Fruit fly (Drosophila melanogaster) whole organism, embryonic: ENCODE data around the gene ea.

Experiments
- Atf-2 ChIP-seq: fragments of 200-800 bp; sonication (Bioruptor generic); optimal IDR thresholded peaks from 2 replicates; lab custom pipeline; 2016; ENCODE audit warnings: missing biosample characterization, missing genetic modification characterization
- B-H1 ChIP-seq: fragments of 200-800 bp; sonication (Bioruptor generic); IDR thresholded peaks from 3 replicates; pipeline ENCODE4 v1.3.6; 2022; ENCODE audit warnings: missing biosample characterization, missing genetic modification characterization
- Bdp1 ChIP-seq: fragments of 200-800 bp; sonication (Bioruptor generic); optimal IDR thresholded peaks from 3 replicates; lab custom pipeline; 2016; ENCODE audit warnings: missing biosample characterization, missing genetic modification characterization
- Blimp-1 ChIP-seq: fragments of 200-800 bp; sonication (Bioruptor generic); optimal IDR thresholded peaks from 3 replicates; lab custom pipeline; 2018; ENCODE audit warnings: missing biosample characterization, missing genetic modification characterization, mild to moderate bottlenecking, moderate library complexity, missing genetic modification reagents
- CG10565 ChIP-seq: fragments of 200-800 bp; sonication (Bioruptor generic); optimal IDR thresholded peaks from 3 replicates; lab custom pipeline; 2016; ENCODE audit warnings: missing biosample characterization, mild to moderate bottlenecking, missing genetic modification characterization
- CG11456 ChIP-seq: fragments of 200-800 bp; sonication (Bioruptor generic); IDR thresholded peaks from 3 replicates; pipeline ENCODE4 v1.3.6; 2022; ENCODE audit warnings: missing biosample characterization, missing genetic modification characterization
- CG14965 ChIP-seq: fragments of 200-800 bp; sonication (Bioruptor generic); optimal IDR thresholded peaks from 2 replicates; lab custom pipeline; 2016; ENCODE audit warnings: missing biosample characterization, missing genetic modification characterization, borderline replicate concordance
- CG15073 ChIP-seq: fragments of 200-800 bp; sonication (Bioruptor generic); optimal IDR thresholded peaks from 2 replicates; lab custom pipeline; 2016; ENCODE audit warnings: missing biosample characterization, missing genetic modification characterization
- CG1529 ChIP-seq: fragments of 200-800 bp; sonication (Bioruptor generic); optimal IDR thresholded peaks from 3 replicates; lab custom pipeline; 2018; ENCODE audit warnings: missing biosample characterization, missing genetic modification characterization
- CG17359 ChIP-seq: fragments of 200-800 bp; sonication (Bioruptor generic); optimal IDR thresholded peaks from 3 replicates; lab custom pipeline; 2018; ENCODE audit warnings: missing biosample characterization, mild to moderate bottlenecking, missing genetic modification characterization, moderate library complexity
- CG18619 ChIP-seq: fragments of 200-800 bp; sonication (Bioruptor generic); optimal IDR thresholded peaks from 3 replicates; lab custom pipeline; 2017; ENCODE audit warnings: missing biosample characterization, mild to moderate bottlenecking, missing genetic modification characterization
- CG2678 ChIP-seq: fragments of 200-800 bp; sonication (Bioruptor generic); optimal IDR thresholded peaks from 3 replicates; lab custom pipeline; 2019; ENCODE audit warnings: missing biosample characterization, mild to moderate bottlenecking, missing genetic modification characterization, moderate library complexity
- CG30403 ChIP-seq: fragments of 200-800 bp; sonication (Bioruptor generic); optimal IDR thresholded peaks from 3 replicates; lab custom pipeline; 2016; ENCODE audit warnings: missing biosample characterization, missing genetic modification characterization
- CG3995 ChIP-seq: fragments of 200-800 bp; sonication (Bioruptor generic); optimal IDR thresholded peaks from 3 replicates; lab custom pipeline; 2016; ENCODE audit warnings: missing biosample characterization, missing genetic modification characterization
- CG4820 ChIP-seq: fragments of 200-800 bp; sonication (Bioruptor generic); optimal IDR thresholded peaks from 3 replicates; lab custom pipeline; 2016; ENCODE audit warnings: missing biosample characterization, missing genetic modification characterization
- CG7839 ChIP-seq: fragments of 200-800 bp; sonication (Bioruptor generic); optimal IDR thresholded peaks from 3 replicates; lab custom pipeline; 2018; ENCODE audit warnings: missing biosample characterization, mild to moderate bottlenecking, missing genetic modification characterization, moderate library complexity
- CG7987 ChIP-seq: fragments of 200-800 bp; sonication (Bioruptor generic); optimal IDR thresholded peaks from 2 replicates; lab custom pipeline; 2018; ENCODE audit warnings: missing biosample characterization, mild to moderate bottlenecking, missing genetic modification characterization, moderate library complexity
- CG8359 ChIP-seq: fragments of 200-800 bp; sonication (Bioruptor generic); optimal IDR thresholded peaks from 2 replicates; lab custom pipeline; 2017; ENCODE audit warnings: missing biosample characterization, mild to moderate bottlenecking, missing genetic modification characterization, borderline replicate concordance
- CG8924 ChIP-seq: fragments of 200-800 bp; optimal IDR thresholded peaks from 3 replicates; lab custom pipeline; 2019; ENCODE audit warnings: missing biosample characterization, mild to moderate bottlenecking, missing genetic modification characterization, moderate library complexity
- Dbx ChIP-seq: fragments of 200-800 bp; sonication (Bioruptor generic); IDR thresholded peaks from 3 replicates; pipeline ENCODE4 v1.3.6; 2022; ENCODE audit warnings: missing biosample characterization, missing genetic modification characterization
- Fer1 ChIP-seq: fragments of 200-800 bp; sonication (Bioruptor generic); optimal IDR thresholded peaks from 2 replicates; lab custom pipeline; 2017; ENCODE audit warnings: missing biosample characterization, mild to moderate bottlenecking, missing genetic modification characterization
- H15 ChIP-seq: fragments of 200-800 bp; sonication (Bioruptor generic); IDR thresholded peaks from 3 replicates; pipeline ENCODE4 v1.3.6; 2022; ENCODE audit warnings: missing biosample characterization, missing genetic modification characterization
- HLH4C ChIP-seq: fragments of 200-800 bp; sonication (Bioruptor generic); IDR thresholded peaks from 3 replicates; pipeline ENCODE4 v1.3.6; 2022; ENCODE audit warnings: missing biosample characterization, missing genetic modification characterization; ENCODE audit not compliant: partially characterized antibody
- Hmx ChIP-seq: fragments of 200-800 bp; sonication (Bioruptor generic); optimal IDR thresholded peaks from 2 replicates; lab custom pipeline; 2016; ENCODE audit warnings: missing biosample characterization, missing genetic modification characterization
- MESR4 ChIP-seq: fragments of 200-800 bp; sonication (Bioruptor generic); optimal IDR thresholded peaks from 2 replicates; lab custom pipeline; 2018; ENCODE audit warnings: missing biosample characterization, mild to moderate bottlenecking, missing genetic modification characterization, moderate library complexity
- Med ChIP-seq: fragments of 200-800 bp; sonication (Bioruptor generic); peaks from one replicate; lab custom pipeline; 2016; ENCODE audit warnings: missing biosample characterization, missing genetic modification characterization, mild to moderate bottlenecking, inconsistent platforms, moderate library complexity
- Six4 ChIP-seq: fragments of 200-800 bp; sonication (Bioruptor generic); optimal IDR thresholded peaks from 2 replicates; lab custom pipeline; 2016; ENCODE audit warnings: missing biosample characterization, missing genetic modification characterization
- Taf1 ChIP-seq: fragments of 200-800 bp; sonication (Bioruptor generic); IDR thresholded peaks from 2 replicates; pipeline ENCODE4 v1.3.6; 2022; ENCODE audit warnings: missing biosample characterization, missing genetic modification characterization
- bigmax ChIP-seq: fragments of 200-800 bp; sonication (Bioruptor generic); optimal IDR thresholded peaks from 2 replicates; lab custom pipeline; 2018; ENCODE audit warnings: missing biosample characterization, mild to moderate bottlenecking, missing genetic modification characterization
- bsh ChIP-seq, 2 experiments: fragments of 200-800 bp; sonication (Bioruptor generic); optimal IDR thresholded peaks; 2 replicates each; lab custom pipeline; 2017 to 2018; ENCODE audit warnings: mild to moderate bottlenecking in 2 of 2, missing biosample characterization in 2 of 2, missing genetic modification characterization in 2 of 2, moderate library complexity in 1 of 2
- cato ChIP-seq: fragments of 200-800 bp; sonication (Bioruptor generic); optimal IDR thresholded peaks from 2 replicates; lab custom pipeline; 2016; ENCODE audit warnings: missing biosample characterization, missing genetic modification characterization, borderline replicate concordance
- crc ChIP-seq: fragments of 200-800 bp; sonication (Bioruptor generic); optimal IDR thresholded peaks from 2 replicates; lab custom pipeline; 2016; ENCODE audit warnings: missing biosample characterization, missing genetic modification characterization
- da ChIP-seq: fragments of 200-800 bp; sonication (Bioruptor generic); optimal IDR thresholded peaks from 2 replicates; lab custom pipeline; 2016; ENCODE audit warnings: missing biosample characterization, missing genetic modification characterization
- dm ChIP-seq: fragments of 200-800 bp; sonication (Bioruptor generic); optimal IDR thresholded peaks from 3 replicates; lab custom pipeline; 2016; ENCODE audit warnings: missing biosample characterization, missing genetic modification characterization
- eyg ChIP-seq: fragments of 200-800 bp; sonication (Bioruptor generic); optimal IDR thresholded peaks from 3 replicates; lab custom pipeline; 2016; ENCODE audit warnings: missing biosample characterization, missing genetic modification characterization
- fru ChIP-seq: fragments of >200 bp; optimal IDR thresholded peaks from 2 replicates; lab custom pipeline; 2017
- hkb ChIP-seq, 2 experiments: fragments of 200-800 bp in 1 of 2; fragments of >200 bp in 1 of 2; sonication (Bioruptor generic) in 1 of 2; IDR thresholded peaks in 1 of 2; optimal IDR thresholded peaks in 1 of 2; 2 replicates each; pipeline versions ENCODE4 v1.3.6 to Lab custom; 2017 to 2022; ENCODE audit warnings: missing biosample characterization in 1 of 2, missing genetic modification characterization in 1 of 2
- hth ChIP-seq: fragments of >200 bp; optimal IDR thresholded peaks from 2 replicates; lab custom pipeline; 2017; ENCODE audit warnings: inconsistent platforms
- ind ChIP-seq: fragments of 200-800 bp; sonication (Bioruptor generic); optimal IDR thresholded peaks from 3 replicates; lab custom pipeline; 2016; ENCODE audit warnings: missing biosample characterization, missing genetic modification characterization
- insv ChIP-seq, 2 experiments: fragments of 200-800 bp; sonication (Bioruptor generic); optimal IDR thresholded peaks; 3 replicates each; lab custom pipeline; 2016 to 2018; ENCODE audit warnings: missing biosample characterization in 2 of 2, missing genetic modification characterization in 2 of 2
- maf-S ChIP-seq: fragments of 200-800 bp; sonication (Bioruptor generic); optimal IDR thresholded peaks from 2 replicates; lab custom pipeline; 2016; ENCODE audit warnings: missing biosample characterization, missing genetic modification characterization
- org-1 ChIP-seq: fragments of 200-800 bp; sonication (Bioruptor generic); optimal IDR thresholded peaks from 2 replicates; lab custom pipeline; 2017; ENCODE audit warnings: missing biosample characterization, missing genetic modification characterization
- pb ChIP-seq: fragments of 200-800 bp; sonication (Bioruptor generic); optimal IDR thresholded peaks from 3 replicates; lab custom pipeline; 2016; ENCODE audit warnings: missing biosample characterization, missing genetic modification characterization
- pita ChIP-seq: fragments of 200-800 bp; sonication (Bioruptor generic); optimal IDR thresholded peaks from 2 replicates; lab custom pipeline; 2017; ENCODE audit warnings: missing biosample characterization, mild to moderate bottlenecking, missing genetic modification characterization
- pnt ChIP-seq: fragments of 200-800 bp; sonication (Bioruptor generic); optimal IDR thresholded peaks from 3 replicates; lab custom pipeline; 2016; ENCODE audit warnings: missing biosample characterization, missing genetic modification characterization
- prd ChIP-seq, 3 experiments: fragments of >200 bp in 2 of 3; fragments of 200-800 bp in 1 of 3; sonication (Bioruptor generic) in 1 of 3; optimal IDR thresholded peaks in 2 of 3; IDR thresholded peaks in 1 of 3; 2 replicates in 2 of 3; 3 replicates in 1 of 3; pipeline versions ENCODE4 v1.3.6 to Lab custom; 2017 to 2022; ENCODE audit warnings: missing biosample characterization in 1 of 3, missing genetic modification characterization in 1 of 3
- repo ChIP-seq: fragments of 200-800 bp; sonication (Bioruptor generic); optimal IDR thresholded peaks from 2 replicates; lab custom pipeline; 2016; ENCODE audit warnings: missing biosample characterization, missing genetic modification characterization
- row ChIP-seq: fragments of 200-800 bp; sonication (Bioruptor generic); IDR thresholded peaks from 3 replicates; pipeline ENCODE4 v1.3.6; 2022; ENCODE audit warnings: missing biosample characterization, missing genetic modification characterization
- sisA ChIP-seq: fragments of 200-800 bp; sonication (Bioruptor generic); IDR thresholded peaks from 2 replicates; pipeline ENCODE4 v1.3.6; 2022; ENCODE audit warnings: missing biosample characterization, missing genetic modification characterization
- stwl ChIP-seq: fragments of 200-800 bp; sonication (Bioruptor generic); optimal IDR thresholded peaks from 3 replicates; lab custom pipeline; 2018; ENCODE audit warnings: missing biosample characterization, mild to moderate bottlenecking, missing genetic modification characterization, moderate library complexity
- sug ChIP-seq: fragments of 200-800 bp; optimal IDR thresholded peaks from 2 replicates; lab custom pipeline; 2019; ENCODE audit warnings: missing biosample characterization, mild to moderate bottlenecking, missing genetic modification characterization, moderate library complexity

Gene ea

DNA sequence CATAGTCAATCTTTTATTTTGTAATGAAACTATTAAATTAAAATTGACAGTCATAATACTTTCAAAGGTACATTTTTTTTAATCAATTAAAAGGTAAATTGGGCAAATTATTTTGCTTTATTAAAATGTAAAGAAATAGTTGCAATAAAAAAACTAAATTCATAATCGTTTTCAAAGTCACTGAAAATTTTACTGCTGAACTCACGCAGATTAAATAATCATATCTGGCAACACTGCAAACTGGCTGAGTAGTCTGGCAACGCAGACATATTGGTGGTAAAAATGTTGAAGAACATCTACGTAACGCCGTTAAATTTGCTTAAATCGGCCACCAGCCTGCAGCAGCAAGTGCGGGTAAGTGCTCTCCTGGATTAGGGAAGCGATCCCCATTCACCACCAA lies 1.9 kb downstream of the ea start, which contains the start of gene mRpL9 (continued):
- peak in 1 of 2 experiments; percentile 7 for TF ChIP-seq bsh (GFP tag; optimal IDR thresholded peaks at IDR 0.05; lab: Kevin White, UChicago)
- no peak for TF ChIP-seq CG2678 (tag; lab: Kevin White, UChicago)
- TF ChIP-seq H15: no peak
- TF ChIP-seq CG10565 (GFP tag; lab: Kevin White, UChicago): no peak
- no peak for TF ChIP-seq CG18619
- no peak for TF ChIP-seq pb (GFP tag; lab: Kevin White, UChicago)
- TF ChIP-seq da (GFP tag; lab: Kevin White, UChicago): no peak
- no peak for TF ChIP-seq Bdp1
- TF ChIP-seq insv (GFP tag; optimal IDR thresholded peaks at IDR 0.05; lab: Kevin White, UChicago): peak in 1 of 2 experiments; percentile 4
- TF ChIP-seq pnt (GFP tag; lab: Kevin White, UChicago): no peak
- no peak for TF ChIP-seq CG7839 (tag; lab: Kevin White, UChicago)
- no peak for TF ChIP-seq maf-S (GFP tag; lab: Kevin White, UChicago)
- no peak for TF ChIP-seq CG8359
- TF ChIP-seq sisA (GFP tag; lab: Robert Waterston, UW): no peak
- TF ChIP-seq MESR4: peak; percentile 63
- no peak for TF ChIP-seq CG8924 (tag; lab: Kevin White, UChicago)
- TF ChIP-seq CG11456 (GFP tag; lab: Robert Waterston, UW): no peak; the same call in 2 of the 3 replicates
- no peak for TF ChIP-seq prd (optimal IDR thresholded peaks at IDR 0.05; lab: Kevin White, UChicago)
- TF ChIP-seq prd (GFP tag; IDR thresholded peaks at IDR 0.05; lab: Robert Waterston, UW): no peak; the same call in 2 of the 3 replicates
- peak; percentile 48 for TF ChIP-seq stwl (tag; lab: Kevin White, UChicago)
- TF ChIP-seq CG30403 (GFP tag; lab: Kevin White, UChicago): peak; percentile 43
- TF ChIP-seq Hmx: no peak
- TF ChIP-seq Taf1 (GFP tag; lab: Robert Waterston, UW): no peak
- TF ChIP-seq pita (GFP tag; lab: Kevin White, UChicago): no peak
- no peak for TF ChIP-seq bigmax (GFP tag; lab: Kevin White, UChicago)
- TF ChIP-seq hth (lab: Kevin White, UChicago): no peak
- TF ChIP-seq CG7987 (GFP tag; lab: Kevin White, UChicago): no peak
- no peak for TF ChIP-seq CG4820 (GFP tag; lab: Kevin White, UChicago)
- no peak for TF ChIP-seq Six4
- no peak for TF ChIP-seq dm
- no peak for TF ChIP-seq Dbx
- TF ChIP-seq eyg (GFP tag; lab: Kevin White, UChicago): no peak
- TF ChIP-seq HLH4C (GFP tag; lab: Robert Waterston, UW): 0 out of 3 replicates have a peak, but pooled peaks have one; percentile 48
- TF ChIP-seq ind (GFP tag; lab: Kevin White, UChicago): peak; percentile 21
- TF ChIP-seq crc (GFP tag; lab: Kevin White, UChicago): no peak
- peak; percentile 78 for TF ChIP-seq Med (GFP tag; lab: Kevin White, UChicago)
- TF ChIP-seq CG14965 (GFP tag; lab: Kevin White, UChicago): no peak
- TF ChIP-seq row: peak; percentile 72
- TF ChIP-seq Fer1 (GFP tag; lab: Kevin White, UChicago): peak; percentile 20
- peak; percentile 95 for TF ChIP-seq CG3995
- TF ChIP-seq fru: no peak
- no peak for TF ChIP-seq repo (GFP tag; lab: Kevin White, UChicago)
- no peak for TF ChIP-seq B-H1 (GFP tag; lab: Robert Waterston, UW)
- no peak for TF ChIP-seq Atf-2
- TF ChIP-seq org-1 (GFP tag; lab: Kevin White, UChicago): no peak
- no peak for TF ChIP-seq CG15073 (GFP tag; lab: Kevin White, UChicago)
- TF ChIP-seq cato (GFP tag; lab: Kevin White, UChicago): no peak
- TF ChIP-seq CG17359 (tag; lab: Kevin White, UChicago): no peak
- TF ChIP-seq Blimp-1 (GFP tag; lab: Kevin White, UChicago): no peak
- no peak for TF ChIP-seq hkb (optimal IDR thresholded peaks at IDR 0.05; lab: Kevin White, UChicago)
- no peak for TF ChIP-seq hkb (GFP tag; IDR thresholded peaks at IDR 0.05; lab: Robert Waterston, UW)
- peak; percentile 34 for TF ChIP-seq sug (tag; lab: Kevin White, UChicago)
- TF ChIP-seq CG1529 (GFP tag; lab: Kevin White, UChicago): no peak
